Worm (Caenorhabditis elegans) whole organism, L4 larva: ENCODE measurements around the gene str-85.

ENCODE experiments used
- dpl-1 ChIP-seq: fragments of 150-350 bp; optimal IDR thresholded peaks from 2 replicates; lab custom pipeline; 2014; ENCODE audit warnings: missing biosample characterization, missing genetic modification reagents, missing genetic modification characterization
- lin-38 ChIP-seq: fragments of 200-800 bp; sonication (Bioruptor generic); IDR thresholded peaks from 2 replicates; pipeline ENCODE4 v1.3.6; 2022; ENCODE audit warnings: missing genetic modification reagents, missing genetic modification characterization, missing compliant biosample characterization
- mep-1 ChIP-seq: fragments of 150-350 bp; sonication (generic microtip); optimal IDR thresholded peaks from 3 replicates; lab custom pipeline; 2014; ENCODE audit warnings: missing biosample characterization, missing genetic modification characterization
- nhr-25 ChIP-seq: sonication (generic microtip); optimal IDR thresholded peaks from 2 replicates; lab custom pipeline; 2017; ENCODE audit warnings: missing genetic modification characterization, mild to moderate bottlenecking, missing compliant biosample characterization, antibody characterized with exemption, moderate library complexity, borderline replicate concordance; ENCODE audit not compliant: insufficient read depth
- nhr-42 ChIP-seq: fragments of 200-800 bp; sonication (Bioruptor generic); IDR thresholded peaks from 2 replicates; pipeline ENCODE4 v1.3.6; 2022; ENCODE audit warnings: missing genetic modification characterization, missing compliant biosample characterization
- snpc-4 ChIP-seq: fragments of 150-350 bp; optimal IDR thresholded peaks from 2 replicates; lab custom pipeline; 2014; ENCODE audit warnings: missing biosample characterization, missing genetic modification characterization
- ztf-11 ChIP-seq: fragments of 150-350 bp; optimal IDR thresholded peaks from 2 replicates; lab custom pipeline; 2014; ENCODE audit warnings: missing biosample characterization, missing genetic modification characterization

DNA sequence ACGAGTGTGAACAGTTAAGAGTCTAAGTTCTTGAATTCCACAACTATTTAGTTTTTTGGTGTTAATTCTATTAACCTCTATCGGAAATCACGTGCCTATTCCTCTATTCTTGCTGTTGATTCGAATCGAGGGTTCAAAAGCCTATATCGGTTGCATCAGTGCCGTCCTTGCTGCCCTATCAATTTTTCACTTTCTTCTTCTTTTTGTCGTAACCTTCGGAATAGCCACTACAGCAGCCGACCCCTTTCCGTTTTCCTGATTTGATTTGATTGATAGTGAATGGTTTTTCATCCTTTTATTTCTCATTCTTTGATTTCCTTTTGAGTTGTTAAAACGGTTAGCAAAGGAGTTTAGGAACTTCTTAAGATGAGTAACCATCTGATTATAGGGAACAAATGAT, 8.6 kb upstream of the str-85 start:
- TF ChIP-seq nhr-25 (tag; lab: Kevin White, UChicago) (no peak), mep-1 (no peak), dpl-1 (no peak), ztf-11 (tag; lab: Kevin White, UChicago) (no peak), snpc-4 (tag; lab: Kevin White, UChicago) (no peak), nhr-42 (GFP tag; lab: Robert Waterston, UW) (no peak), lin-38 (GFP tag; lab: Robert Waterston, UW) (no peak)
